Fruit fly (Drosophila melanogaster) whole organism, embryonic: ENCODE results near the gene hdly.

Experiments used
- Bdp1 ChIP-seq: fragments of 200-800 bp; sonication (Bioruptor generic); optimal IDR thresholded peaks from 3 replicates; lab custom pipeline; 2016; ENCODE audit warnings: missing biosample characterization, missing genetic modification characterization
- CG10543 ChIP-seq: fragments of 200-800 bp; sonication (Bioruptor generic); optimal IDR thresholded peaks from 3 replicates; lab custom pipeline; 2017; ENCODE audit warnings: missing biosample characterization, mild to moderate bottlenecking, missing genetic modification characterization, moderate library complexity
- CG11504 ChIP-seq: fragments of 200-800 bp; sonication (Bioruptor generic); optimal IDR thresholded peaks from 3 replicates; lab custom pipeline; 2019; ENCODE audit warnings: missing biosample characterization, mild to moderate bottlenecking, missing genetic modification characterization, moderate library complexity
- CG15479 ChIP-seq: fragments of 200-800 bp; sonication (Bioruptor generic); optimal IDR thresholded peaks from 3 replicates; lab custom pipeline; 2019; ENCODE audit warnings: missing biosample characterization, mild to moderate bottlenecking, missing genetic modification characterization, moderate library complexity
- CG2116 ChIP-seq: fragments of 200-800 bp; sonication (Bioruptor generic); optimal IDR thresholded peaks from 3 replicates; lab custom pipeline; 2018; ENCODE audit warnings: missing biosample characterization, mild to moderate bottlenecking, missing genetic modification characterization
- CG2712 ChIP-seq: fragments of 200-800 bp; optimal IDR thresholded peaks from 3 replicates; lab custom pipeline; 2019; ENCODE audit warnings: missing biosample characterization, mild to moderate bottlenecking, missing genetic modification characterization, moderate library complexity
- CG3281 ChIP-seq: fragments of 200-800 bp; sonication (Bioruptor generic); optimal IDR thresholded peaks from 3 replicates; lab custom pipeline; 2017; ENCODE audit warnings: missing biosample characterization, mild to moderate bottlenecking, missing genetic modification characterization
- CG5180 ChIP-seq: fragments of 200-800 bp; sonication (Bioruptor generic); optimal IDR thresholded peaks from 3 replicates; lab custom pipeline; 2017; ENCODE audit warnings: missing biosample characterization, missing genetic modification characterization, mild to moderate bottlenecking, moderate library complexity, missing genetic modification reagents
- CG6254 ChIP-seq: fragments of 200-800 bp; sonication (Bioruptor generic); optimal IDR thresholded peaks from 3 replicates; lab custom pipeline; 2017; ENCODE audit warnings: mild to moderate bottlenecking, missing biosample characterization, missing genetic modification reagents, missing genetic modification characterization
- CG7556 ChIP-seq: fragments of 200-800 bp; sonication (Bioruptor generic); optimal IDR thresholded peaks from 2 replicates; lab custom pipeline; 2017; ENCODE audit warnings: missing biosample characterization, mild to moderate bottlenecking, missing genetic modification characterization
- CG8388 ChIP-seq: fragments of 200-800 bp; sonication (Bioruptor generic); optimal IDR thresholded peaks from 2 replicates; lab custom pipeline; 2019; ENCODE audit warnings: missing biosample characterization, mild to moderate bottlenecking, missing genetic modification characterization, moderate library complexity
- CTCF ChIP-seq: fragments of 200-800 bp; sonication (Bioruptor generic); optimal IDR thresholded peaks from 2 replicates; lab custom pipeline; 2017; ENCODE audit warnings: missing biosample characterization, mild to moderate bottlenecking, missing genetic modification characterization, moderate library complexity
- D ChIP-seq, 2 experiments: fragments of 200-800 bp in 1 of 2; fragments of >200 bp in 1 of 2; sonication (Bioruptor generic) in 1 of 2; optimal IDR thresholded peaks; 2 replicates in 1 of 2; 3 replicates in 1 of 2; lab custom pipeline; 2017; ENCODE audit warnings: mild to moderate bottlenecking in 1 of 2, missing biosample characterization in 1 of 2, missing genetic modification characterization in 1 of 2, missing genetic modification reagents in 1 of 2
- Dp ChIP-seq: fragments of 200-800 bp; sonication (Bioruptor generic); optimal IDR thresholded peaks from 2 replicates; lab custom pipeline; 2018; ENCODE audit warnings: missing biosample characterization, mild to moderate bottlenecking, missing genetic modification characterization, moderate library complexity
- Hey ChIP-seq: fragments of 200-800 bp; sonication (Bioruptor generic); optimal IDR thresholded peaks from 3 replicates; lab custom pipeline; 2018; ENCODE audit warnings: missing biosample characterization, mild to moderate bottlenecking, missing genetic modification characterization
- Hmr ChIP-seq: fragments of 200-800 bp; sonication (Bioruptor generic); optimal IDR thresholded peaks from 3 replicates; lab custom pipeline; 2017; ENCODE audit warnings: mild to moderate bottlenecking, missing biosample characterization, missing genetic modification reagents, missing genetic modification characterization
- Med ChIP-seq: fragments of 200-800 bp; sonication (Bioruptor generic); peaks from one replicate; lab custom pipeline; 2016; ENCODE audit warnings: missing biosample characterization, missing genetic modification characterization, mild to moderate bottlenecking, inconsistent platforms, moderate library complexity
- Nf-YC ChIP-seq: fragments of 200-800 bp; optimal IDR thresholded peaks from 3 replicates; lab custom pipeline; 2019; ENCODE audit warnings: missing biosample characterization, mild to moderate bottlenecking, missing genetic modification characterization, moderate library complexity
- PHDP ChIP-seq: fragments of 200-800 bp; sonication (Bioruptor generic); optimal IDR thresholded peaks from 3 replicates; lab custom pipeline; 2018; ENCODE audit warnings: missing biosample characterization, mild to moderate bottlenecking, missing genetic modification characterization, moderate library complexity
- Pdp1 ChIP-seq, 2 experiments: fragments of 200-800 bp; sonication (Bioruptor generic); optimal IDR thresholded peaks; 3 replicates each; lab custom pipeline; 2016; ENCODE audit warnings: missing biosample characterization in 2 of 2, missing genetic modification characterization in 2 of 2, mild to moderate bottlenecking in 1 of 2, moderate library complexity in 1 of 2
- Sox102F ChIP-seq: fragments of 200-800 bp; sonication (Bioruptor generic); optimal IDR thresholded peaks from 2 replicates; lab custom pipeline; 2018; ENCODE audit warnings: missing biosample characterization, mild to moderate bottlenecking, missing genetic modification characterization, moderate library complexity
- cas ChIP-seq: fragments of 200-800 bp; sonication (Bioruptor generic); IDR thresholded peaks from 2 replicates; pipeline ENCODE4 v1.3.6; 2022; ENCODE audit warnings: missing biosample characterization, missing genetic modification characterization
- chinmo ChIP-seq: fragments of 200-800 bp; sonication (Bioruptor generic); IDR thresholded peaks from 4 replicates; pipeline ENCODE4 v1.3.6; 2022; ENCODE audit warnings: missing biosample characterization, missing genetic modification characterization; ENCODE audit not compliant: partially characterized antibody
- dati ChIP-seq: fragments of 200-800 bp; sonication (Bioruptor generic); IDR thresholded peaks from 2 replicates; pipeline ENCODE4 v1.3.6; 2022; ENCODE audit warnings: missing biosample characterization, missing genetic modification characterization
- dmrt99B ChIP-seq: fragments of 200-800 bp; sonication (Bioruptor generic); optimal IDR thresholded peaks from 2 replicates; lab custom pipeline; 2018; ENCODE audit warnings: missing biosample characterization, mild to moderate bottlenecking, missing genetic modification characterization, moderate library complexity
- eve ChIP-seq, 2 experiments: fragments of >200 bp; optimal IDR thresholded peaks; 2 replicates each; lab custom pipeline; 2017; ENCODE audit warnings: missing biosample characterization in 2 of 2, missing genetic modification characterization in 2 of 2
- exex ChIP-seq: fragments of 200-800 bp; sonication (Bioruptor generic); optimal IDR thresholded peaks from 4 replicates; lab custom pipeline; 2018; ENCODE audit warnings: missing biosample characterization, mild to moderate bottlenecking, missing genetic modification characterization, moderate library complexity
- fd3F ChIP-seq: fragments of 200-800 bp; sonication (Bioruptor generic); optimal IDR thresholded peaks from 2 replicates; lab custom pipeline; 2018; ENCODE audit warnings: missing biosample characterization, mild to moderate bottlenecking, missing genetic modification characterization, moderate library complexity
- gcm ChIP-seq: fragments of 200-800 bp; sonication (Bioruptor generic); optimal IDR thresholded peaks from 2 replicates; lab custom pipeline; 2019; ENCODE audit warnings: missing biosample characterization, mild to moderate bottlenecking, missing genetic modification characterization, moderate library complexity
- gem ChIP-seq: fragments of 200-800 bp; sonication (Bioruptor generic); optimal IDR thresholded peaks from 2 replicates; lab custom pipeline; 2019; ENCODE audit warnings: missing biosample characterization, mild to moderate bottlenecking, missing genetic modification characterization, moderate library complexity
- grn ChIP-seq: fragments of 200-800 bp; sonication (Bioruptor generic); optimal IDR thresholded peaks from 3 replicates; lab custom pipeline; 2017; ENCODE audit warnings: missing biosample characterization, missing genetic modification characterization
- jing ChIP-seq: fragments of 200-800 bp; sonication (Bioruptor generic); optimal IDR thresholded peaks from 2 replicates; lab custom pipeline; 2018; ENCODE audit warnings: missing biosample characterization, mild to moderate bottlenecking, missing genetic modification characterization
- jumu ChIP-seq: fragments of 200-800 bp; sonication (Bioruptor generic); optimal IDR thresholded peaks from 3 replicates; lab custom pipeline; 2016; ENCODE audit warnings: missing biosample characterization, missing genetic modification characterization
- kni ChIP-seq: fragments of 200-800 bp; sonication (Bioruptor generic); optimal IDR thresholded peaks from 3 replicates; lab custom pipeline; 2017; ENCODE audit warnings: mild to moderate bottlenecking, missing biosample characterization, missing genetic modification reagents, missing genetic modification characterization
- lab ChIP-seq: fragments of 200-800 bp; sonication (Bioruptor generic); optimal IDR thresholded peaks from 3 replicates; lab custom pipeline; 2017; ENCODE audit warnings: missing biosample characterization, missing genetic modification characterization, mild to moderate bottlenecking, moderate library complexity, missing genetic modification reagents
- ranshi ChIP-seq: fragments of 200-800 bp; sonication (Bioruptor generic); IDR thresholded peaks from 2 replicates; pipeline ENCODE4 v1.3.6; 2022; ENCODE audit warnings: missing biosample characterization, missing genetic modification characterization
- row ChIP-seq: fragments of 200-800 bp; sonication (Bioruptor generic); IDR thresholded peaks from 3 replicates; pipeline ENCODE4 v1.3.6; 2022; ENCODE audit warnings: missing biosample characterization, missing genetic modification characterization
- sd ChIP-seq: fragments of 200-800 bp; sonication (Bioruptor generic); optimal IDR thresholded peaks from 3 replicates; lab custom pipeline; 2018; ENCODE audit warnings: missing biosample characterization, mild to moderate bottlenecking, missing genetic modification characterization, moderate library complexity
- sens-2 ChIP-seq: fragments of 200-800 bp; sonication (Bioruptor generic); IDR thresholded peaks from 2 replicates; pipeline ENCODE4 v1.3.6; 2022; ENCODE audit warnings: missing biosample characterization, missing genetic modification characterization
- sug ChIP-seq: fragments of 200-800 bp; optimal IDR thresholded peaks from 2 replicates; lab custom pipeline; 2019; ENCODE audit warnings: missing biosample characterization, mild to moderate bottlenecking, missing genetic modification characterization, moderate library complexity
- tna ChIP-seq: fragments of 200-800 bp; sonication (Bioruptor generic); IDR thresholded peaks from 2 replicates; pipeline ENCODE4 v1.3.6; 2022; ENCODE audit warnings: missing biosample characterization, missing genetic modification characterization; ENCODE audit not compliant: partially characterized antibody
- wdn ChIP-seq: fragments of 200-800 bp; sonication (Bioruptor generic); IDR thresholded peaks from 2 replicates; pipeline ENCODE4 v1.3.6; 2022; ENCODE audit warnings: missing biosample characterization, missing genetic modification characterization
- wek ChIP-seq: fragments of 200-800 bp; sonication (Bioruptor generic); optimal IDR thresholded peaks from 3 replicates; lab custom pipeline; 2018; ENCODE audit warnings: missing biosample characterization, mild to moderate bottlenecking, missing genetic modification characterization, moderate library complexity
- zen ChIP-seq: fragments of 200-800 bp; sonication (Bioruptor generic); optimal IDR thresholded peaks from 3 replicates; lab custom pipeline; 2018; ENCODE audit warnings: missing biosample characterization, mild to moderate bottlenecking, missing genetic modification characterization, moderate library complexity

Gene hdly

DNA sequence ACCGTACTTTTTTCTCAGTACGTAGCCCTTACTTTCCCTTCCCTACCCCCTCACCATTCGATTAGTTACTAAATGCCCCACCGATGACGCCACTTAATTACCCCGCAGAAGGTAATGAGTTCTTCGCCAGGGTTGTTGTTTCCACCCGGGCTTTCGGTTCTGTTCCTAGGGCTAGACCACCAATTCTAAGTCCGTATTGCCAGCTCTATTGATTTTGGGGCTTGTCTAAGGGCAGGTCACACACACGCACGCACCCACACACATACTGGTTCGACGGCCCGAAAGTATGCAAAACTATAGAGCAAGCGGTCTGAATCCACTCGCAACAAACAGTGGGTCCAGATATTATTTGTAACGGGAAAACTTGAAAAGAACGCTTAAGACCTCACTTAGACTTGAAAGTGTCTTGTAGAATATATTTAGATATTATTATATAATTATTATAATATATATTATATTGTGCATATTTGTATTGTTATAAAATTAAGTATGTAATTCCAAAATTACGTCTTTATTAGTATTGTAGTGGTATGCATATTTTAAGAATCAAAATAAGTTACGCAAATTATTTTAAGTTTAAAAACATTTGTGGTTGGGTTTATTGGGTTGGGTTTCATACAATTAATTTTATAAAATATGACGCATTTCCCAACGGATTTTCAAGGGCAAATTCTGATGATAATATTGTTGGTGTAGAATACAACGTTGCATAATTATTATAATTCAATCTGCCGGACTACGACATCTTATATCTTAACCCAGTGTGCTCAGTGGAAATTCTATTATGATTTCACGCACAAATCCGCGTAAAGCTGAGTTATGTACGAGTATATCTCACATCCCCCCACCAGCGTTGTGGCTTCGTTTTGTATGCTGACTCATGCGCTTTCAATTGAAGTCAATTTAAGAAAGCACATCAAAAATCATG lies 35.9 kb downstream of the hdly start (continued):
- TF ChIP-seq CG5180 (GFP tag; lab: Kevin White, UChicago) (peak; percentile 22), CG11504 (tag; lab: Kevin White, UChicago) (peak; percentile 67), Nf-YC (tag; lab: Kevin White, UChicago) (no peak), dmrt99B (tag; lab: Kevin White, UChicago) (peak; percentile 60), CG6254 (GFP tag; lab: Kevin White, UChicago) (peak; percentile 13), tna (GFP tag; lab: Robert Waterston, UW) (0 out of 2 replicates have a peak, but pooled peaks have one; percentile 9), gcm (GFP tag; lab: Kevin White, UChicago) (peak; percentile 32), ranshi (GFP tag; lab: Robert Waterston, UW) (peak; percentile 3; the same call in 1 of the 2 replicates), sug (no peak), lab (GFP tag; lab: Kevin White, UChicago) (peak; percentile 61), Sox102F (GFP tag; lab: Kevin White, UChicago) (peak; percentile 13), Hmr (GFP tag; lab: Kevin White, UChicago) (peak; percentile 59), Bdp1 (GFP tag; lab: Kevin White, UChicago) (no peak), gem (tag; lab: Kevin White, UChicago) (peak; percentile 72), jing (GFP tag; lab: Kevin White, UChicago) (no peak), CTCF (peak; percentile 70)

- TF ChIP-seq chinmo (peak; percentile 58; the same call in 1 of the 4 replicates), CG7556 (no peak), row (GFP tag; lab: Robert Waterston, UW) (no peak), eve (GFP tag; optimal IDR thresholded peaks at IDR 0.05; lab: Kevin White, UChicago) (peak in 1 of 2 experiments; percentile 55), sd (peak; percentile 14)
Observed at dm6 chr3R:20950677-20951018, 36.6 kb downstream of the hdly start.

DNA sequence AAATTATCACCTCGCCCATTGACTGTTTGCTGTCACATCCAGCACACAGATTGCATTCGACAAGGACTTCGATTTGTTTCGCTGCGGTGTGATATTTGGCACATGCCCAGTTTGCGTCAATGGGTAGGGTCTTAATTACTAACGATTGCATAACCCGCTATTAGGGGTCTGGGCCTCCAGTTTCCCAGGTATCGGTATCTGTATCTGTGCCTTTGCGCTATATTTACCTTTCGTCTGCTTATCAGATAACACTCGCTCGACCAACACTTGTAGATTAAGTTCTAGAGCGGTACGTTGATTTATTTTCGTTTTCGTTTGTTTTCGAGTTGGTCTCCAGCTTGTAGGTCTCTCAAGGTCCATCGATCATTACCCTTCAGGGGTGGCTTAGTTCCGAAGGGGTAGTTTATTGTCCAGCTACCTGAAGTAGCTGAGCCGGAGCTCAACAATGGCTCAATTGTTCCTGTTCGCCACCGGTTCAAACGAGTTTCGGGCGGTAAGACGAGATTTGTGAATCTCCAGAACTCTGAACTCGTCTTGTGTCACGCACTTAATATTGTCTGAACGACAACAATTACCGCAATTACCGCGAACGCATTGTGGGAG lies 37.4 kb downstream of the hdly start:
- TF ChIP-seq Hey (tag; lab: Kevin White, UChicago): peak; percentile 17
- no peak for TF ChIP-seq CG2116 (GFP tag; lab: Kevin White, UChicago)
- TF ChIP-seq wek (GFP tag; lab: Kevin White, UChicago): no peak
- TF ChIP-seq Pdp1 (GFP tag; optimal IDR thresholded peaks at IDR 0.05; lab: Kevin White, UChicago): peak in 1 of 2 experiments; percentile 95
- peak; percentile 80 for TF ChIP-seq D (optimal IDR thresholded peaks at IDR 0.05; lab: Kevin White, UChicago)
- no peak for TF ChIP-seq D (GFP tag; optimal IDR thresholded peaks at IDR 0.05; lab: Kevin White, UChicago)
- TF ChIP-seq zen (tag; lab: Kevin White, UChicago): peak; percentile 5
- peak; percentile 22 for TF ChIP-seq CG10543 (GFP tag; lab: Kevin White, UChicago)
- TF ChIP-seq CG8388 (GFP tag; lab: Kevin White, UChicago): no peak
- peak; percentile 93 for TF ChIP-seq grn (GFP tag; lab: Kevin White, UChicago)
- TF ChIP-seq exex (tag; lab: Kevin White, UChicago): peak; percentile 75
- no peak for TF ChIP-seq PHDP (tag; lab: Kevin White, UChicago)
- no peak for TF ChIP-seq Dp (GFP tag; lab: Kevin White, UChicago)
- TF ChIP-seq cas (GFP tag; lab: Robert Waterston, UW): no peak
- no peak for TF ChIP-seq dati
- TF ChIP-seq Med (GFP tag; lab: Kevin White, UChicago): peak; percentile 71
- peak; percentile 27 for TF ChIP-seq kni
- no peak for TF ChIP-seq fd3F (GFP tag; lab: Kevin White, UChicago)
- TF ChIP-seq CG15479 (GFP tag; lab: Kevin White, UChicago): peak; percentile 72
- no peak for TF ChIP-seq CG3281 (GFP tag; lab: Kevin White, UChicago)
- TF ChIP-seq wdn (GFP tag; lab: Robert Waterston, UW): 0 out of 2 replicates have a peak, but pooled peaks have one; percentile 11
- no peak for TF ChIP-seq jumu (GFP tag; lab: Kevin White, UChicago)
- peak; percentile 41; the same call in 1 of the 2 replicates for TF ChIP-seq sens-2 (GFP tag; lab: Robert Waterston, UW)
- no peak for TF ChIP-seq CG2712 (tag; lab: Kevin White, UChicago)
